Worm (Caenorhabditis elegans) whole organism, L3 larva: ENCODE measurements around the gene R07E3.6.

ENCODE experiments used
- ceh-16 ChIP-seq: sonication (generic microtip); optimal IDR thresholded peaks from 2 replicates; lab custom pipeline; 2017; ENCODE audit warnings: missing biosample characterization, missing genetic modification characterization
- ceh-28 ChIP-seq: fragments of 150-350 bp; optimal IDR thresholded peaks from 2 replicates; lab custom pipeline; 2014; ENCODE audit warnings: missing biosample characterization, missing genetic modification reagents, missing genetic modification characterization
- egl-27 ChIP-seq: sonication (generic microtip); optimal IDR thresholded peaks from 4 replicates; lab custom pipeline; 2017; ENCODE audit warnings: missing biosample characterization, missing genetic modification reagents, missing genetic modification characterization
- elt-1 ChIP-seq: fragments of 150-350 bp; optimal IDR thresholded peaks from 2 replicates; lab custom pipeline; 2014; ENCODE audit warnings: missing biosample characterization, missing genetic modification characterization
- elt-3 ChIP-seq, 3 experiments: fragments of 150-350 bp in 1 of 3; sonication (generic microtip) in 2 of 3; optimal IDR thresholded peaks; 2 replicates in 2 of 3; 4 replicates in 1 of 3; lab custom pipeline; 2014 to 2017; ENCODE audit warnings: missing biosample characterization in 3 of 3, missing genetic modification characterization in 3 of 3
- fkh-10 ChIP-seq: sonication (generic microtip); optimal IDR thresholded peaks from 2 replicates; lab custom pipeline; 2017; ENCODE audit warnings: missing biosample characterization, missing genetic modification reagents, missing genetic modification characterization
- fos-1 ChIP-seq: fragments of 150-350 bp; optimal IDR thresholded peaks from 2 replicates; lab custom pipeline; 2014; ENCODE audit warnings: missing biosample characterization, missing genetic modification characterization
- nhr-23 ChIP-seq: fragments of 150-350 bp; optimal IDR thresholded peaks from 2 replicates; lab custom pipeline; 2014; ENCODE audit warnings: missing biosample characterization, missing genetic modification reagents, missing genetic modification characterization
- nhr-237 ChIP-seq: fragments of 150-350 bp; optimal IDR thresholded peaks from 2 replicates; lab custom pipeline; 2014; ENCODE audit warnings: missing biosample characterization, missing genetic modification characterization
- nhr-43 ChIP-seq: sonication (generic microtip); optimal IDR thresholded peaks from 2 replicates; lab custom pipeline; 2016; ENCODE audit warnings: mild to moderate bottlenecking, missing genetic modification characterization, missing compliant biosample characterization; ENCODE audit not compliant: poor library complexity, severe bottlenecking
- nhr-77 ChIP-seq: fragments of 150-350 bp; optimal IDR thresholded peaks from 2 replicates; lab custom pipeline; 2014; ENCODE audit warnings: missing biosample characterization, missing genetic modification characterization
- sea-2 ChIP-seq: fragments of 150-350 bp; sonication (generic microtip); optimal IDR thresholded peaks from 4 replicates; lab custom pipeline; 2014; ENCODE audit warnings: missing biosample characterization, missing genetic modification reagents, missing genetic modification characterization
- snpc-4 ChIP-seq: fragments of 150-350 bp; optimal IDR thresholded peaks from 2 replicates; lab custom pipeline; 2014; ENCODE audit warnings: missing biosample characterization, missing genetic modification characterization

- no peak for TF ChIP-seq elt-1 (tag; lab: Kevin White, UChicago)
- TF ChIP-seq fos-1 (tag; lab: Kevin White, UChicago): no peak
- TF ChIP-seq ceh-28 (tag; lab: Kevin White, UChicago): no peak
- no peak for TF ChIP-seq ceh-16
- TF ChIP-seq snpc-4 (tag; lab: Kevin White, UChicago): no peak
- no peak for TF ChIP-seq sea-2 (GFP tag; lab: Kevin White, UChicago)
- no peak for TF ChIP-seq nhr-237 (tag; lab: Kevin White, UChicago)
- no peak for TF ChIP-seq fkh-10
- peak; percentile 31 for TF ChIP-seq nhr-43 (tag; lab: Kevin White, UChicago)
- TF ChIP-seq egl-27: no peak
- no peak for TF ChIP-seq nhr-77 (tag; lab: Kevin White, UChicago)
- TF ChIP-seq elt-3 (tag; optimal IDR thresholded peaks at IDR 0.05; lab: Kevin White, UChicago): peak in 1 of 3 experiments; percentile 16
- TF ChIP-seq nhr-23 (tag; lab: Kevin White, UChicago): peak; percentile 70
Measured at ce11 chrX:10332035-10332614, 14.6 kb downstream of the R07E3.6 start.
